Worm (Caenorhabditis elegans) whole organism, L1 larva: ENCODE results near the gene Y53C12B.1.

ENCODE experiments used
- fkh-4 ChIP-seq: sonication (generic microtip); optimal IDR thresholded peaks from 2 replicates; lab custom pipeline; 2016; ENCODE audit warnings: missing compliant biosample characterization, missing genetic modification characterization, borderline replicate concordance
- lin-15B ChIP-seq: fragments of 150-350 bp; sonication (generic microtip); optimal IDR thresholded peaks from 3 replicates; lab custom pipeline; 2014; ENCODE audit warnings: missing biosample characterization, missing genetic modification characterization
- lin-39 ChIP-seq: fragments of 150-350 bp; optimal IDR thresholded peaks from 2 replicates; lab custom pipeline; 2014; ENCODE audit warnings: missing biosample characterization, missing genetic modification reagents, missing genetic modification characterization
- mep-1 ChIP-seq: fragments of 150-350 bp; optimal IDR thresholded peaks from 2 replicates; lab custom pipeline; 2014; ENCODE audit warnings: missing biosample characterization, missing genetic modification characterization
- nhr-11 ChIP-seq: fragments of 150-350 bp; optimal IDR thresholded peaks from 2 replicates; lab custom pipeline; 2014; ENCODE audit warnings: missing biosample characterization, missing genetic modification characterization
- nhr-47 ChIP-seq: sonication (generic microtip); optimal IDR thresholded peaks from 2 replicates; lab custom pipeline; 2016; ENCODE audit warnings: mild to moderate bottlenecking, missing genetic modification characterization, moderate library complexity, missing compliant biosample characterization
- skn-1 ChIP-seq: fragments of 150-350 bp; optimal IDR thresholded peaks from 2 replicates; lab custom pipeline; 2014; ENCODE audit warnings: missing biosample characterization, missing genetic modification characterization
- swsn-7 ChIP-seq: sonication (generic microtip); optimal IDR thresholded peaks from 2 replicates; lab custom pipeline; 2016; ENCODE audit warnings: missing genetic modification characterization, missing compliant biosample characterization
- vab-15 ChIP-seq: sonication (generic microtip); optimal IDR thresholded peaks from 2 replicates; lab custom pipeline; 2017; ENCODE audit warnings: missing genotype, mild to moderate bottlenecking, missing genetic modification characterization, missing compliant biosample characterization
- ztf-4 ChIP-seq: fragments of 150-350 bp; optimal IDR thresholded peaks from 2 replicates; lab custom pipeline; 2014; ENCODE audit warnings: missing biosample characterization, missing genetic modification characterization

- TF ChIP-seq nhr-11 (no peak), vab-15 (tag; lab: Kevin White, UChicago) (no peak), lin-15B (no peak), mep-1 (tag; lab: Kevin White, UChicago) (no peak), fkh-4 (tag; lab: Kevin White, UChicago) (no peak), nhr-47 (tag; lab: Kevin White, UChicago) (no peak), ztf-4 (tag; lab: Kevin White, UChicago) (no peak), skn-1 (tag; lab: Kevin White, UChicago) (no peak), lin-39 (tag; lab: Kevin White, UChicago) (no peak), swsn-7 (tag; lab: Kevin White, UChicago) (no peak)
Measured at ce11 chrII:9724464-9724863, 21.4 kb downstream of the Y53C12B.1 start, which contains the start of gene cutl-2.
